Worm (Caenorhabditis elegans): ENCODE data around the gene Y46G5A.15.

- TF ChIP-seq T22C8.4 (GFP tag; IDR thresholded peaks at IDR 0.05) (0 out of 2 replicates have a peak, but pooled peaks have one; percentile 12), ref-1 (GFP tag; conservative IDR thresholded peaks at IDR 0.05) (no peak), cog-1 (tag; optimal IDR thresholded peaks at IDR 0.05) (no peak), ztf-23 (GFP tag; IDR thresholded peaks at IDR 0.05) (no peak), klf-2 (GFP tag; conservative IDR thresholded peaks at IDR 0.05) (no peak), tab-1 (GFP tag; IDR thresholded peaks at IDR 0.05) (no peak), flt-1 (GFP tag; IDR thresholded peaks at IDR 0.05) (no peak)
These were observed 5.2 kb upstream of the Y46G5A.15 start for ce11 chrII:12790392-12790791.
